Fruit fly (Drosophila melanogaster): ENCODE results near the gene Kul.

Kul gene

dm6 chr3R:29781874-29782273 lies 56.2 kb downstream of the Kul start (continued):
- TF ChIP-seq CG34224 (GFP tag; IDR thresholded peaks at IDR 0.05; ENCODE audit: partially characterized antibody), result no peak
- TF ChIP-seq CG16813 (GFP tag; IDR thresholded peaks at IDR 0.05; ENCODE audit: partially characterized antibody), result no peak
- no peak for TF ChIP-seq sens (GFP tag)
- TF ChIP-seq CG4328 (GFP tag; optimal IDR thresholded peaks at IDR 0.05), result no peak
- TF ChIP-seq stc (GFP tag; IDR thresholded peaks at IDR 0.05), result no peak
- TF ChIP-seq cato (GFP tag; optimal IDR thresholded peaks at IDR 0.05; ENCODE audit: borderline replicate concordance), result no peak
- no peak for TF ChIP-seq run (tag; optimal IDR thresholded peaks at IDR 0.05)
- TF ChIP-seq CG9215 (GFP tag; IDR thresholded peaks at IDR 0.05), result no peak
- TF ChIP-seq CG11456 (GFP tag; IDR thresholded peaks at IDR 0.05), result no peak
- peak in 1 of 2 experiments; percentile 94 for TF ChIP-seq Pdp1 (GFP tag; optimal IDR thresholded peaks at IDR 0.05)
- TF ChIP-seq pho (GFP tag; optimal IDR thresholded peaks at IDR 0.05), result no peak
- 0 out of 3 replicates have a peak, but pooled peaks have one; percentile 40 for TF ChIP-seq ci (GFP tag; IDR thresholded peaks at IDR 0.05)
- no peak for TF ChIP-seq Lim3 (GFP tag; IDR thresholded peaks at IDR 0.05)
- no peak for TF ChIP-seq sisA (GFP tag; IDR thresholded peaks at IDR 0.05)
- peak; percentile 86 for TF ChIP-seq Med (GFP tag)
- no peak for TF ChIP-seq Chrac-16 (GFP tag; optimal IDR thresholded peaks at IDR 0.05)
- no peak for TF ChIP-seq h (optimal IDR thresholded peaks at IDR 0.05)
- TF ChIP-seq E2f1 (GFP tag; IDR thresholded peaks at IDR 0.05), result no peak
- no peak for TF ChIP-seq sc (optimal IDR thresholded peaks at IDR 0.05)
- TF ChIP-seq sc (GFP tag; optimal IDR thresholded peaks at IDR 0.05), result no peak
- peak; percentile 10 for TF ChIP-seq sd (tag; optimal IDR thresholded peaks at IDR 0.05)
- no peak for TF ChIP-seq Dad (GFP tag; optimal IDR thresholded peaks at IDR 0.05)
- peak; percentile 80 for TF ChIP-seq CG12769 (tag; optimal IDR thresholded peaks at IDR 0.05)
- TF ChIP-seq CG5953 (GFP tag; IDR thresholded peaks at IDR 0.05), result no peak
- no peak for TF ChIP-seq CTCF (GFP tag; optimal IDR thresholded peaks at IDR 0.05)
- no peak for TF ChIP-seq Ssrp (tag; optimal IDR thresholded peaks at IDR 0.05)
- TF ChIP-seq CG14667 (GFP tag; IDR thresholded peaks at IDR 0.05), result no peak
- TF ChIP-seq HLHmδ (GFP tag; optimal IDR thresholded peaks at IDR 0.05), result no peak
- no peak for TF ChIP-seq CG13624 (GFP tag; optimal IDR thresholded peaks at IDR 0.05)
- no peak for TF ChIP-seq hbn (GFP tag; IDR thresholded peaks at IDR 0.05; ENCODE audit: partially characterized antibody)
- peak; percentile 91 for TF ChIP-seq CG15601 (tag; optimal IDR thresholded peaks at IDR 0.05)
- no peak for TF ChIP-seq CG8359 (GFP tag; optimal IDR thresholded peaks at IDR 0.05; ENCODE audit: borderline replicate concordance)
- TF ChIP-seq Hand (GFP tag; optimal IDR thresholded peaks at IDR 0.05), result no peak
- TF ChIP-seq Mes4 (GFP tag; optimal IDR thresholded peaks at IDR 0.05), result no peak
- peak; percentile 67 for TF ChIP-seq sug (tag; optimal IDR thresholded peaks at IDR 0.05)
- TF ChIP-seq inv (GFP tag; IDR thresholded peaks at IDR 0.05; ENCODE audit: partially characterized antibody), result no peak
- no peak for TF ChIP-seq dmrt99B (tag; optimal IDR thresholded peaks at IDR 0.05)
- no peak for TF ChIP-seq D19B (GFP tag; optimal IDR thresholded peaks at IDR 0.05)
- no peak for TF ChIP-seq CG4730 (GFP tag; IDR thresholded peaks at IDR 0.05)
- TF ChIP-seq lilli (GFP tag; optimal IDR thresholded peaks at IDR 0.05), result no peak
- no peak for TF ChIP-seq Dll (GFP tag; IDR thresholded peaks at IDR 0.05; ENCODE audit: partially characterized antibody)
- no peak for TF ChIP-seq Sin3A (optimal IDR thresholded peaks at IDR 0.05)
- no peak for TF ChIP-seq tna (GFP tag; IDR thresholded peaks at IDR 0.05; ENCODE audit: partially characterized antibody)
- no peak for TF ChIP-seq CG15479 (GFP tag; optimal IDR thresholded peaks at IDR 0.05)
- TF ChIP-seq tgo (GFP tag; IDR thresholded peaks at IDR 0.05), result no peak
- TF ChIP-seq Tbp (GFP tag; optimal IDR thresholded peaks at IDR 0.05), result no peak
- 0 out of 2 replicates have a peak, but pooled peaks have one; percentile 11 for TF ChIP-seq NFAT (GFP tag; IDR thresholded peaks at IDR 0.05)
- TF ChIP-seq da (GFP tag; optimal IDR thresholded peaks at IDR 0.05), result no peak
- 0 out of 2 replicates have a peak, but pooled peaks have one; percentile 24 for TF ChIP-seq Ptx1 (GFP tag; IDR thresholded peaks at IDR 0.05)
- TF ChIP-seq C15 (GFP tag; IDR thresholded peaks at IDR 0.05), result no peak
- no peak for TF ChIP-seq aop (GFP tag; IDR thresholded peaks at IDR 0.05)
- TF ChIP-seq Gsc (GFP tag; IDR thresholded peaks at IDR 0.05), result no peak
- TF ChIP-seq tap (tag; optimal IDR thresholded peaks at IDR 0.05), result no peak

Measured in whole organism, embryonic.